Worm (Caenorhabditis elegans): ENCODE results near the gene F39G3.4.

F39G3.4 gene

DNA sequence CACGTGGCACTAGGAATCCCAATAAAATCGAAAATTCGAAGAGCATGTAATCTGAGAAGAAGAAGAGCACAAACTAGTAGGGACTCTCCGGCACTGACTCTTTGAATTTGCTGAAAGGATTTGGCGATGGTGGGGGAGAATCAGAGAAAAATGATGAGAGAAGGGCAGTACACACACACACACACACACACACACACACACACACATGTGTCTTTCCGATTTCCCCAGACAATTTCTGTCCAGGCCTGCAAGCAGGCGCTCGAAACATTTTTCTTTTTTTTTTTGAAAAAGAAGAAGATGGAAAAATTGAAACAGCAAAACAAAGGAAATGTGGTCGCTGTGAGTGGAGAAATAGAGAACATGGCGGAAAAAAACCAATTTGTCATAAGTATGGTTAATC is 5.5 kb downstream of the F39G3.4 start, which contains the start of gene tig-2:
tig-2 (minus strand) TSS at position 87 of the 400 bp plus-strand sequence.
- TF ChIP-seq nhr-20 (tag; optimal IDR thresholded peaks at IDR 0.05) (peak; percentile 9), ceh-88 (GFP tag; IDR thresholded peaks at IDR 0.05) (no peak), efl-3 (GFP tag; optimal IDR thresholded peaks at IDR 0.05) (no peak), F16B12.6 (tag; optimal IDR thresholded peaks at IDR 0.05) (no peak), efl-1 (optimal IDR thresholded peaks at IDR 0.05) (no peak), efl-1 (GFP tag; optimal IDR thresholded peaks at IDR 0.05 in 1 of 2) (peak in 1 of 2 experiments; percentile 67), lsy-2 (tag; optimal IDR thresholded peaks at IDR 0.05) (peak in 1 of 2 experiments; percentile 49), unc-130 (tag; optimal IDR thresholded peaks at IDR 0.05) (peak; percentile 5), nhr-19 (GFP tag; conservative IDR thresholded peaks at IDR 0.05) (peak; percentile 38; the same call in 1 of the 2 replicates), xbp-1 (tag; optimal IDR thresholded peaks at IDR 0.05) (peak; percentile 27), unc-98 (GFP tag; IDR thresholded peaks at IDR 0.05) (no peak), swsn-7 (tag; optimal IDR thresholded peaks at IDR 0.05) (peak; percentile 11), ztf-4 (tag; optimal IDR thresholded peaks at IDR 0.05) (no peak), nhr-47 (tag; optimal IDR thresholded peaks at IDR 0.05) (peak; percentile 6), lin-35 (GFP tag; optimal IDR thresholded peaks at IDR 0.05) (peak; percentile 2 to 18), ceh-82 (tag; optimal IDR thresholded peaks at IDR 0.05) (no peak), nhr-85 (tag) (no peak), hlh-4 (tag; optimal IDR thresholded peaks at IDR 0.05) (no peak), lin-14 (GFP tag; optimal IDR thresholded peaks at IDR 0.05) (peak; percentile 86), isw-1 (GFP tag; IDR thresholded peaks at IDR 0.05) (0 out of 2 replicates have a peak, but pooled peaks have one; percentile 4), snu-23 (GFP tag; optimal IDR thresholded peaks at IDR 0.05) (peak; percentile 56), dpl-1 (GFP tag; optimal IDR thresholded peaks at IDR 0.05) (no peak), ceh-63 (GFP tag; optimal IDR thresholded peaks at IDR 0.05) (no peak), tlp-1 (tag; optimal IDR thresholded peaks at IDR 0.05) (no peak), unc-30 (tag; optimal IDR thresholded peaks at IDR 0.05) (no peak), C04F5.9 (tag; optimal IDR thresholded peaks at IDR 0.05) (no peak), blmp-1 (tag; optimal IDR thresholded peaks at IDR 0.05) (no peak), dsc-1 (tag; optimal IDR thresholded peaks at IDR 0.05) (peak; percentile 33), hlh-17 (GFP tag; optimal IDR thresholded peaks at IDR 0.05; ENCODE audit: borderline replicate concordance) (no peak), mep-1 (tag; optimal IDR thresholded peaks at IDR 0.05) (peak; percentile 36), nhr-71 (tag; optimal IDR thresholded peaks at IDR 0.05) (peak; percentile 61), elt-3 (tag; optimal IDR thresholded peaks at IDR 0.05) (no peak), lir-3 (tag; optimal IDR thresholded peaks at IDR 0.05; ENCODE audit: poor library complexity) (peak; percentile 65), fkh-4 (tag; optimal IDR thresholded peaks at IDR 0.05; ENCODE audit: borderline replicate concordance) (no peak), lin-39 (tag; optimal IDR thresholded peaks at IDR 0.05) (no peak), rnt-1 (tag; optimal IDR thresholded peaks at IDR 0.05) (peak; percentile 57), mdl-1 (tag; optimal IDR thresholded peaks at IDR 0.05) (peak in 1 of 2 experiments; percentile 27), ztf-11 (tag; optimal IDR thresholded peaks at IDR 0.05) (no peak), pqm-1 (tag; optimal IDR thresholded peaks at IDR 0.05) (no peak)

- peak; percentile 38 for TF ChIP-seq unc-86 (tag; optimal IDR thresholded peaks at IDR 0.05)
- no peak for TF ChIP-seq fkh-8 (tag; optimal IDR thresholded peaks at IDR 0.05)
- TF ChIP-seq aha-1 (tag; optimal IDR thresholded peaks at IDR 0.05) = no peak
- no peak for TF ChIP-seq Y116A8C.19 (tag; optimal IDR thresholded peaks at IDR 0.05; ENCODE audit: borderline replicate concordance)
- TF ChIP-seq ama-1 (optimal IDR thresholded peaks at IDR 0.05) = no peak
- peak; percentile 68 for TF ChIP-seq mep-1 (tag; optimal IDR thresholded peaks at IDR 0.05)
- no peak for TF ChIP-seq zip-4 (GFP tag; optimal IDR thresholded peaks at IDR 0.05)
- no peak for TF ChIP-seq nhr-84 (tag; optimal IDR thresholded peaks at IDR 0.05)
- no peak for TF ChIP-seq nhr-237 (tag; optimal IDR thresholded peaks at IDR 0.05)
- peak in 1 of 2 experiments; percentile 30 for TF ChIP-seq mdl-1 (tag; optimal IDR thresholded peaks at IDR 0.05)
- TF ChIP-seq hlh-17 (GFP tag; optimal IDR thresholded peaks at IDR 0.05; ENCODE audit: borderline replicate concordance) = no peak
- TF ChIP-seq F16B12.6 (tag; optimal IDR thresholded peaks at IDR 0.05) = no peak
- TF ChIP-seq ceh-8 (GFP tag; optimal IDR thresholded peaks at IDR 0.05) = no peak
- no peak for TF ChIP-seq efl-3 (GFP tag; optimal IDR thresholded peaks at IDR 0.05)
- TF ChIP-seq sptf-1 (tag; optimal IDR thresholded peaks at IDR 0.05) = no peak
- TF ChIP-seq unc-98 (GFP tag; IDR thresholded peaks at IDR 0.05) = no peak
- no peak for TF ChIP-seq ceh-88 (GFP tag; IDR thresholded peaks at IDR 0.05)
- peak; percentile 75 for TF ChIP-seq nhr-71 (tag; optimal IDR thresholded peaks at IDR 0.05)
- TF ChIP-seq nhr-76 (tag; optimal IDR thresholded peaks at IDR 0.05) = no peak
- peak; percentile 47 for TF ChIP-seq lir-3 (tag; optimal IDR thresholded peaks at IDR 0.05; ENCODE audit: poor library complexity)
- TF ChIP-seq lin-14 (GFP tag; optimal IDR thresholded peaks at IDR 0.05) = peak; percentile 50
- TF ChIP-seq hlh-4 (tag; optimal IDR thresholded peaks at IDR 0.05) = no peak
- TF ChIP-seq rnt-1 (tag; optimal IDR thresholded peaks at IDR 0.05) = peak; percentile 81
- peak; percentile 46 for TF ChIP-seq blmp-1 (tag; optimal IDR thresholded peaks at IDR 0.05)
Observed at ce11 chrV:4731154-4731961, 6.8 kb downstream of the F39G3.4 start, which contains the start of gene F39G3.3. Gene F39G3.3 (plus strand): TSS chrV:4731911.
